Worm (Caenorhabditis elegans) whole organism, L2 larva: ENCODE data around the gene Y39B6A.13.

Experiments
- aly-2 ChIP-seq: fragments of 150-350 bp; optimal IDR thresholded peaks from 2 replicates; lab custom pipeline; 2014; ENCODE audit warnings: missing biosample characterization, missing genetic modification characterization
- ama-1 ChIP-seq: fragments of 150-350 bp; optimal IDR thresholded peaks from 2 replicates; lab custom pipeline; 2018; ENCODE audit warnings: inconsistent platforms
- ceh-82 ChIP-seq: fragments of 150-350 bp; optimal IDR thresholded peaks from 2 replicates; lab custom pipeline; 2014; ENCODE audit warnings: missing biosample characterization, missing genetic modification characterization
- egl-27 ChIP-seq: sonication (generic microtip); optimal IDR thresholded peaks from 3 replicates; lab custom pipeline; 2017; ENCODE audit warnings: missing biosample characterization, missing genetic modification reagents, missing genetic modification characterization
- elt-1 ChIP-seq: fragments of 150-350 bp; optimal IDR thresholded peaks from 2 replicates; lab custom pipeline; 2014; ENCODE audit warnings: missing biosample characterization, missing genetic modification characterization
- fos-1 ChIP-seq: fragments of 150-350 bp; optimal IDR thresholded peaks from 2 replicates; lab custom pipeline; 2014; ENCODE audit warnings: missing biosample characterization, missing genetic modification characterization
- lin-13 ChIP-seq: fragments of 150-350 bp; optimal IDR thresholded peaks from 2 replicates; lab custom pipeline; 2014; ENCODE audit warnings: missing biosample characterization, missing genetic modification reagents, missing genetic modification characterization
- mab-5 ChIP-seq: fragments of 150-350 bp; optimal IDR thresholded peaks from 2 replicates; lab custom pipeline; 2014; ENCODE audit warnings: missing biosample characterization, missing genetic modification characterization
- mdl-1 ChIP-seq, 2 experiments: fragments of 150-350 bp in 1 of 2; sonication (generic microtip) in 1 of 2; optimal IDR thresholded peaks; 2 replicates each; lab custom pipeline; 2017; ENCODE audit warnings: missing biosample characterization in 2 of 2, missing genetic modification characterization in 2 of 2
- nhr-11 ChIP-seq: fragments of 150-350 bp; optimal IDR thresholded peaks from 2 replicates; lab custom pipeline; 2014; ENCODE audit warnings: missing biosample characterization, missing genetic modification characterization
- nhr-237 ChIP-seq: fragments of 150-350 bp; optimal IDR thresholded peaks from 2 replicates; lab custom pipeline; 2014; ENCODE audit warnings: missing biosample characterization, missing genetic modification characterization
- nhr-77 ChIP-seq: fragments of 150-350 bp; optimal IDR thresholded peaks from 2 replicates; lab custom pipeline; 2014; ENCODE audit warnings: missing biosample characterization, missing genetic modification characterization
- unc-62 ChIP-seq: fragments of 150-350 bp; optimal IDR thresholded peaks from 2 replicates; lab custom pipeline; 2014; ENCODE audit warnings: missing biosample characterization, missing genetic modification reagents, missing genetic modification characterization

ce11 chrV:19127225-19127624 lies 8.0 kb upstream of the Y39B6A.13 start, which contains the start of gene dyf-17:
- no peak for TF ChIP-seq mdl-1 (tag; optimal IDR thresholded peaks at IDR 0.05; lab: Kevin White, UChicago)
- no peak for TF ChIP-seq elt-1 (tag; lab: Kevin White, UChicago)
- TF ChIP-seq nhr-237 (tag; lab: Kevin White, UChicago): no peak
- no peak for TF ChIP-seq ama-1 (lab: Kevin White, UChicago)
- TF ChIP-seq mab-5 (tag; lab: Kevin White, UChicago): no peak
- TF ChIP-seq egl-27 (tag; lab: Kevin White, UChicago): no peak
- TF ChIP-seq aly-2: no peak
- TF ChIP-seq nhr-77 (tag; lab: Kevin White, UChicago): no peak
- TF ChIP-seq unc-62 (GFP tag; lab: Kevin White, UChicago): no peak
- TF ChIP-seq nhr-11: no peak
- TF ChIP-seq fos-1 (tag; lab: Kevin White, UChicago): no peak
- no peak for TF ChIP-seq ceh-82 (tag; lab: Kevin White, UChicago)
- TF ChIP-seq lin-13 (GFP tag; lab: Kevin White, UChicago): no peak
